Worm (Caenorhabditis elegans): ENCODE data around the gene seld-1.

DNA sequence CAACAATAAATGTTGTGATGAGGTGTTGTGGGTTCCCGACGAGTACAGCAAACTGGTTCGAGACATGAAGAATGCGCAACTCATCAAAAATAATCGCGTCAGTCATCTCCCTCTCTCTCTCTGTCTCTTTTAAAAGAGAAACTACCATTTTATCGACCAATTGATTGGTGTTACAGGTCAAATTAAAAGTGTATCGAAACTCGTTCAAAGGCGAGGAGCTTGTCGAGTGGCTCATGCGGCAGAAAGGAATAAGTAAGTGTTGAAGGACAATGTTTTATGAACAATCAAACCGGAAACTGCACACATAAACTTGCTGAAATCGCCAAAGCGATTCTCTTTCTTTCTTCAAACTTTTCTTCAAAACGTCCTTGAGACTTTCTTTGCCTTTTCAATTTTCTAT lies 11.5 kb upstream of the seld-1 start:
- TF ChIP-seq dao-5 (tag; optimal IDR thresholded peaks at IDR 0.05) (no peak), him-1 (tag; optimal IDR thresholded peaks at IDR 0.05) (no peak)
